Fruit fly (Drosophila melanogaster) whole organism, embryonic: ENCODE data around the gene CG32706.

ENCODE experiments used
- Blimp-1 ChIP-seq: fragments of 200-800 bp; sonication (Bioruptor generic); optimal IDR thresholded peaks from 3 replicates; lab custom pipeline; 2018; ENCODE audit warnings: missing biosample characterization, missing genetic modification characterization, mild to moderate bottlenecking, moderate library complexity, missing genetic modification reagents
- CG1024 ChIP-seq: fragments of 200-800 bp; sonication (Bioruptor generic); IDR thresholded peaks from 2 replicates; pipeline ENCODE4 v1.3.6; 2022; ENCODE audit warnings: missing biosample characterization, missing genetic modification characterization
- CG10431 ChIP-seq: fragments of 200-800 bp; sonication (Bioruptor generic); optimal IDR thresholded peaks from 3 replicates; lab custom pipeline; 2018; ENCODE audit warnings: missing biosample characterization, mild to moderate bottlenecking, missing genetic modification characterization
- CG10979 ChIP-seq: fragments of 200-800 bp; sonication (Bioruptor generic); optimal IDR thresholded peaks from 2 replicates; lab custom pipeline; 2018; ENCODE audit warnings: missing biosample characterization, mild to moderate bottlenecking, missing genetic modification characterization, moderate library complexity
- CG11504 ChIP-seq: fragments of 200-800 bp; sonication (Bioruptor generic); optimal IDR thresholded peaks from 3 replicates; lab custom pipeline; 2019; ENCODE audit warnings: missing biosample characterization, mild to moderate bottlenecking, missing genetic modification characterization, moderate library complexity
- CG13424 ChIP-seq: fragments of 200-800 bp; sonication (Bioruptor generic); optimal IDR thresholded peaks from 2 replicates; lab custom pipeline; 2019; ENCODE audit warnings: missing biosample characterization, mild to moderate bottlenecking, missing genetic modification characterization, moderate library complexity
- CG1529 ChIP-seq: fragments of 200-800 bp; sonication (Bioruptor generic); optimal IDR thresholded peaks from 3 replicates; lab custom pipeline; 2018; ENCODE audit warnings: missing biosample characterization, missing genetic modification characterization
- CG17186 ChIP-seq: fragments of 200-800 bp; sonication (Bioruptor generic); optimal IDR thresholded peaks from 3 replicates; lab custom pipeline; 2017; ENCODE audit warnings: missing biosample characterization, missing genetic modification reagents, missing genetic modification characterization
- CG31441 ChIP-seq: fragments of 200-800 bp; sonication (Bioruptor generic); IDR thresholded peaks from 2 replicates; pipeline ENCODE4 v1.3.6; 2022; ENCODE audit warnings: missing biosample characterization, missing genetic modification characterization
- CG32772 ChIP-seq: fragments of 200-800 bp; sonication (Bioruptor generic); IDR thresholded peaks from 2 replicates; pipeline ENCODE4 v1.3.6; 2022; ENCODE audit warnings: missing biosample characterization, missing genetic modification characterization
- CG34224 ChIP-seq: fragments of 200-800 bp; sonication (Bioruptor generic); IDR thresholded peaks from 3 replicates; pipeline ENCODE4 v1.3.6; 2022; ENCODE audit warnings: missing biosample characterization, missing genetic modification characterization; ENCODE audit not compliant: partially characterized antibody
- CG4730 ChIP-seq: fragments of 200-800 bp; sonication (Bioruptor generic); IDR thresholded peaks from 2 replicates; pipeline ENCODE4 v1.3.6; 2022; ENCODE audit warnings: missing biosample characterization, missing genetic modification characterization
- CG6683 ChIP-seq: fragments of 200-800 bp; sonication (Bioruptor generic); optimal IDR thresholded peaks from 2 replicates; lab custom pipeline; 2017; ENCODE audit warnings: missing biosample characterization, mild to moderate bottlenecking, missing genetic modification characterization, missing genetic modification reagents
- CG7372 ChIP-seq: fragments of 200-800 bp; sonication (Bioruptor generic); IDR thresholded peaks from 2 replicates; pipeline ENCODE4 v1.3.6; 2022; ENCODE audit warnings: missing biosample characterization, missing genetic modification characterization
- CG7839 ChIP-seq: fragments of 200-800 bp; sonication (Bioruptor generic); optimal IDR thresholded peaks from 3 replicates; lab custom pipeline; 2018; ENCODE audit warnings: missing biosample characterization, mild to moderate bottlenecking, missing genetic modification characterization, moderate library complexity
- CG7928 ChIP-seq: fragments of 200-800 bp; sonication (Bioruptor generic); optimal IDR thresholded peaks from 2 replicates; lab custom pipeline; 2017; ENCODE audit warnings: missing biosample characterization, mild to moderate bottlenecking, missing genetic modification characterization
- CG8478 ChIP-seq: fragments of >200 bp; optimal IDR thresholded peaks from 2 replicates; lab custom pipeline; 2018
- CG8765 ChIP-seq: fragments of 200-800 bp; sonication (Bioruptor generic); IDR thresholded peaks from 2 replicates; pipeline ENCODE4 v1.3.6; 2022; ENCODE audit warnings: missing biosample characterization, missing genetic modification characterization
- CoRest ChIP-seq: fragments of 200-800 bp; sonication (Bioruptor generic); optimal IDR thresholded peaks from 3 replicates; lab custom pipeline; 2018; ENCODE audit warnings: missing biosample characterization, mild to moderate bottlenecking, missing genetic modification characterization, moderate library complexity
- D ChIP-seq, 2 experiments: fragments of 200-800 bp in 1 of 2; fragments of >200 bp in 1 of 2; sonication (Bioruptor generic) in 1 of 2; optimal IDR thresholded peaks; 2 replicates in 1 of 2; 3 replicates in 1 of 2; lab custom pipeline; 2017; ENCODE audit warnings: mild to moderate bottlenecking in 1 of 2, missing biosample characterization in 1 of 2, missing genetic modification characterization in 1 of 2, missing genetic modification reagents in 1 of 2
- Drgx ChIP-seq: fragments of 200-800 bp; sonication (Bioruptor generic); IDR thresholded peaks from 2 replicates; pipeline ENCODE4 v1.3.6; 2022; ENCODE audit warnings: missing biosample characterization, missing genetic modification characterization
- Gug ChIP-seq: fragments of 200-800 bp; sonication (Bioruptor generic); IDR thresholded peaks from 4 replicates; pipeline ENCODE4 v1.3.6; 2022; ENCODE audit warnings: missing biosample characterization, missing genetic modification characterization
- H2.0 ChIP-seq: fragments of 200-800 bp; sonication (Bioruptor generic); IDR thresholded peaks from 2 replicates; pipeline ENCODE4 v1.3.6; 2022; ENCODE audit warnings: missing biosample characterization, missing genetic modification characterization
- Med ChIP-seq: fragments of 200-800 bp; sonication (Bioruptor generic); peaks from one replicate; lab custom pipeline; 2016; ENCODE audit warnings: missing biosample characterization, missing genetic modification characterization, mild to moderate bottlenecking, inconsistent platforms, moderate library complexity
- Oli ChIP-seq: fragments of 200-800 bp; sonication (Bioruptor generic); optimal IDR thresholded peaks from 2 replicates; lab custom pipeline; 2018; ENCODE audit warnings: missing biosample characterization, mild to moderate bottlenecking, missing genetic modification characterization, moderate library complexity
- Pdp1 ChIP-seq, 2 experiments: fragments of 200-800 bp; sonication (Bioruptor generic); optimal IDR thresholded peaks; 3 replicates each; lab custom pipeline; 2016; ENCODE audit warnings: missing biosample characterization in 2 of 2, missing genetic modification characterization in 2 of 2, mild to moderate bottlenecking in 1 of 2, moderate library complexity in 1 of 2
- Sox102F ChIP-seq: fragments of 200-800 bp; sonication (Bioruptor generic); optimal IDR thresholded peaks from 2 replicates; lab custom pipeline; 2018; ENCODE audit warnings: missing biosample characterization, mild to moderate bottlenecking, missing genetic modification characterization, moderate library complexity
- Usf ChIP-seq: fragments of 200-800 bp; sonication (Bioruptor generic); optimal IDR thresholded peaks from 2 replicates; lab custom pipeline; 2017; ENCODE audit warnings: missing genotype, missing biosample characterization, missing genetic modification characterization
- Xbp1 ChIP-seq: fragments of 200-800 bp; sonication (Bioruptor generic); optimal IDR thresholded peaks from 3 replicates; lab custom pipeline; 2016; ENCODE audit warnings: missing biosample characterization, mild to moderate bottlenecking, missing genetic modification characterization
- Xrp1 ChIP-seq: fragments of 200-800 bp; sonication (Bioruptor generic); IDR thresholded peaks from 2 replicates; pipeline ENCODE4 v1.3.6; 2022; ENCODE audit warnings: missing biosample characterization, missing genetic modification characterization
- YL-1 ChIP-seq: fragments of 200-800 bp; sonication (Bioruptor generic); optimal IDR thresholded peaks from 3 replicates; lab custom pipeline; 2017; ENCODE audit warnings: missing biosample characterization, mild to moderate bottlenecking, missing genetic modification characterization
- bigmax ChIP-seq: fragments of 200-800 bp; sonication (Bioruptor generic); optimal IDR thresholded peaks from 2 replicates; lab custom pipeline; 2018; ENCODE audit warnings: missing biosample characterization, mild to moderate bottlenecking, missing genetic modification characterization
- chinmo ChIP-seq: fragments of 200-800 bp; sonication (Bioruptor generic); IDR thresholded peaks from 4 replicates; pipeline ENCODE4 v1.3.6; 2022; ENCODE audit warnings: missing biosample characterization, missing genetic modification characterization; ENCODE audit not compliant: partially characterized antibody
- danr ChIP-seq: fragments of 200-800 bp; sonication (Bioruptor generic); IDR thresholded peaks from 2 replicates; pipeline ENCODE4 v1.3.6; 2022; ENCODE audit warnings: missing biosample characterization, missing genetic modification characterization
- dimm ChIP-seq: fragments of 200-800 bp; sonication (Bioruptor generic); IDR thresholded peaks from 2 replicates; pipeline ENCODE4 v1.3.6; 2022; ENCODE audit warnings: missing biosample characterization, missing genetic modification characterization
- dmrt99B ChIP-seq: fragments of 200-800 bp; sonication (Bioruptor generic); optimal IDR thresholded peaks from 2 replicates; lab custom pipeline; 2018; ENCODE audit warnings: missing biosample characterization, mild to moderate bottlenecking, missing genetic modification characterization, moderate library complexity
- dysf ChIP-seq: fragments of 200-800 bp; sonication (Bioruptor generic); IDR thresholded peaks from 3 replicates; pipeline ENCODE4 v1.3.6; 2022; ENCODE audit warnings: missing biosample characterization, missing genetic modification characterization
- exex ChIP-seq: fragments of 200-800 bp; sonication (Bioruptor generic); optimal IDR thresholded peaks from 4 replicates; lab custom pipeline; 2018; ENCODE audit warnings: missing biosample characterization, mild to moderate bottlenecking, missing genetic modification characterization, moderate library complexity
- fd96Cb ChIP-seq: fragments of 200-800 bp; sonication (Bioruptor generic); optimal IDR thresholded peaks from 2 replicates; lab custom pipeline; 2018; ENCODE audit warnings: missing biosample characterization, mild to moderate bottlenecking, missing genetic modification characterization, moderate library complexity
- gem ChIP-seq: fragments of 200-800 bp; sonication (Bioruptor generic); optimal IDR thresholded peaks from 2 replicates; lab custom pipeline; 2019; ENCODE audit warnings: missing biosample characterization, mild to moderate bottlenecking, missing genetic modification characterization, moderate library complexity
- ind ChIP-seq: fragments of 200-800 bp; sonication (Bioruptor generic); optimal IDR thresholded peaks from 3 replicates; lab custom pipeline; 2016; ENCODE audit warnings: missing biosample characterization, missing genetic modification characterization
- nom ChIP-seq: fragments of 200-800 bp; sonication (Bioruptor generic); optimal IDR thresholded peaks from 2 replicates; lab custom pipeline; 2017; ENCODE audit warnings: missing biosample characterization, missing genetic modification characterization, mild to moderate bottlenecking, moderate library complexity, missing genetic modification reagents
- odd ChIP-seq: fragments of 200-800 bp; sonication (Bioruptor generic); optimal IDR thresholded peaks from 2 replicates; lab custom pipeline; 2017; ENCODE audit warnings: missing biosample characterization, mild to moderate bottlenecking, missing genetic modification characterization
- phol ChIP-seq: fragments of 200-800 bp; sonication (Bioruptor generic); optimal IDR thresholded peaks from 3 replicates; lab custom pipeline; 2018; ENCODE audit warnings: missing biosample characterization, mild to moderate bottlenecking, missing genetic modification characterization, moderate library complexity
- pita ChIP-seq: fragments of 200-800 bp; sonication (Bioruptor generic); optimal IDR thresholded peaks from 2 replicates; lab custom pipeline; 2017; ENCODE audit warnings: missing biosample characterization, mild to moderate bottlenecking, missing genetic modification characterization
- pzg ChIP-seq: fragments of 200-800 bp; sonication (Bioruptor generic); optimal IDR thresholded peaks from 3 replicates; lab custom pipeline; 2018; ENCODE audit warnings: missing biosample characterization, mild to moderate bottlenecking, missing genetic modification characterization, moderate library complexity
- sqz ChIP-seq: fragments of 200-800 bp; sonication (Bioruptor generic); optimal IDR thresholded peaks from 3 replicates; lab custom pipeline; 2018; ENCODE audit warnings: missing biosample characterization, mild to moderate bottlenecking, missing genetic modification characterization
- zfh1 ChIP-seq: fragments of 200-800 bp; sonication (Bioruptor generic); IDR thresholded peaks from 3 replicates; pipeline ENCODE4 v1.3.6; 2022; ENCODE audit warnings: missing biosample characterization, missing genetic modification characterization

Gene CG32706

dm6 chrX:9075641-9076324 is 11.1 kb upstream of the CG32706 start:
- TF ChIP-seq exex (tag; lab: Kevin White, UChicago) (no peak), danr (no peak), Pdp1 (GFP tag; optimal IDR thresholded peaks at IDR 0.05; lab: Kevin White, UChicago) (peak in 1 of 2 experiments; percentile 2), H2.0 (0 out of 2 replicates have a peak, but pooled peaks have one; percentile 11), Gug (GFP tag; lab: Robert Waterston, UW) (no peak), CG10431 (no peak), phol (peak; percentile 36), CG8765 (GFP tag; lab: Robert Waterston, UW) (no peak), Xbp1 (GFP tag; lab: Kevin White, UChicago) (peak; percentile 12), CG4730 (GFP tag; lab: Robert Waterston, UW) (no peak), Oli (tag; lab: Kevin White, UChicago) (peak; percentile 16), dmrt99B (tag; lab: Kevin White, UChicago) (peak; percentile 61), D (optimal IDR thresholded peaks at IDR 0.05; lab: Kevin White, UChicago) (no peak), D (GFP tag; optimal IDR thresholded peaks at IDR 0.05; lab: Kevin White, UChicago) (peak; percentile 22), CG7839 (tag; lab: Kevin White, UChicago) (peak; percentile 26), Sox102F (GFP tag; lab: Kevin White, UChicago) (peak; percentile 33), CG7928 (GFP tag; lab: Kevin White, UChicago) (no peak), bigmax (GFP tag; lab: Kevin White, UChicago) (no peak), chinmo (peak; percentile 51; the same call in 1 of the 4 replicates), CG8478 (no peak), CG31441 (GFP tag; lab: Robert Waterston, UW) (peak; percentile 41; the same call in 1 of the 2 replicates), CG13424 (peak; percentile 34), CG10979 (tag; lab: Kevin White, UChicago) (peak; percentile 8), odd (GFP tag; lab: Kevin White, UChicago) (peak; percentile 2), dysf (GFP tag; lab: Robert Waterston, UW) (0 out of 3 replicates have a peak, but pooled peaks have one; percentile 30), Xrp1 (GFP tag; lab: Robert Waterston, UW) (0 out of 2 replicates have a peak, but pooled peaks have one; percentile 5), Drgx (GFP tag; lab: Robert Waterston, UW) (peak; percentile 41; the same call in 1 of the 2 replicates), nom (GFP tag; lab: Kevin White, UChicago) (peak; percentile 62), ind (GFP tag; lab: Kevin White, UChicago) (peak; percentile 7), CG1529 (no peak), YL-1 (GFP tag; lab: Kevin White, UChicago) (no peak), CG17186 (no peak), Blimp-1 (GFP tag; lab: Kevin White, UChicago) (peak; percentile 26), CoRest (tag; lab: Kevin White, UChicago) (peak; percentile 15), CG34224 (GFP tag; lab: Robert Waterston, UW) (no peak), Usf (GFP tag; lab: Kevin White, UChicago) (no peak), CG32772 (no peak), CG1024 (GFP tag; lab: Robert Waterston, UW) (no peak), gem (tag; lab: Kevin White, UChicago) (peak; percentile 30), CG6683 (GFP tag; lab: Kevin White, UChicago) (no peak), pzg (GFP tag; lab: Kevin White, UChicago) (no peak), CG11504 (peak; percentile 52), CG7372 (peak; percentile 33; the same call in 1 of the 2 replicates), fd96Cb (peak; percentile 11), sqz (GFP tag; lab: Kevin White, UChicago) (peak; percentile 22), zfh1 (GFP tag; lab: Robert Waterston, UW) (no peak), pita (GFP tag; lab: Kevin White, UChicago) (no peak), Med (GFP tag; lab: Kevin White, UChicago) (peak; percentile 73), dimm (no peak)
